Fruit fly (Drosophila melanogaster) whole organism, larva: ENCODE measurements around the gene AnxB11.

Experiments
- noc ChIP-seq: fragments of 200-800 bp; sonication (Bioruptor generic); optimal IDR thresholded peaks from 3 replicates; lab custom pipeline; 2019; ENCODE audit warnings: missing biosample characterization, mild to moderate bottlenecking, missing genetic modification characterization, moderate library complexity

Gene AnxB11

DNA sequence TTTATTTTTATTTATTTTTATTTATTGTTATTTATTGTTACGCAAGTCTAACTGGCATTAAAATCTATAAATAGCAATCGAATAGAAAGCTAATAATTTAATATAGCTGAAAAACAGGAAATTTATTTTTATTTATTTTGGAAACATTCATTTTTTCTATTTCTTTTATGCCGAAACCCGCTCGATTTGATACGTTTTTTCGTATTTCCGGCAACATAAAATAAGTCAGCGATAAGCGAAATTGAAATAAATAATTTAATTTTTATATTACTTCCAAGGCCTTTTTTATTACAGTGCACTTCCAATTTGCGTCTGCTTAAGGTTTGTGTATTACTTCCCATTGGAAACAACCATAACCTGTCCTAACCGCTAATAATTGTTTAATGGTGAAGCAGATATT, 50.1 kb downstream of the AnxB11 start:
- no peak for TF ChIP-seq noc (tag; lab: Kevin White, UChicago)

DNA sequence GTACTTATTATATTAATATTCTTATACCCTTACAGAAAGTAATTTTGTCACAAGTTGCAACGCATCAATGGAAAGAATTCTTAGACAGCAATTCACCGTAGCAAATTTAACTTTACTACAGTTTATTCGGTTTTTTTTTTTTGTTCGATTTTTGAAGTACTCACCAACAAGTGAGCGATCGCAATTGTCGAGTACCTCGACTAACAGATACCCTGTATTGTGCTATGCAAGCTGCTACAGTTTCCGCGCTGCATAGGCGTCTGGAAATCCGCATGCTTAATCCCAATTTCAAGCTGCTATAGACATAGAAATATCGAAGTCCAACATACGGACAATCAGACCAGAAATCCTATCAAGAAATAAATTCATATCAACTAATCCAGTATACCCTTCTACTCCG, 53.5 kb downstream of the AnxB11 start:
- no peak for TF ChIP-seq noc (tag; lab: Kevin White, UChicago)
